Worm (Caenorhabditis elegans) whole organism, L4 larva: ENCODE data around the gene madf-9.

Experiments
- ceh-62 ChIP-seq: sonication (generic microtip); optimal IDR thresholded peaks from 2 replicates; lab custom pipeline; 2017; ENCODE audit warnings: missing biosample characterization, missing genetic modification characterization
- dve-1 ChIP-seq: sonication (generic microtip); optimal IDR thresholded peaks from 2 replicates; lab custom pipeline; 2017; ENCODE audit warnings: antibody characterized with exemption, mild to moderate bottlenecking, missing genetic modification characterization, missing compliant biosample characterization; ENCODE audit not compliant: insufficient read depth
- fkh-10 ChIP-seq: fragments of 150-350 bp; optimal IDR thresholded peaks from 2 replicates; lab custom pipeline; 2014; ENCODE audit warnings: missing biosample characterization, missing genetic modification reagents, missing genetic modification characterization
- fos-1 ChIP-seq: fragments of 150-350 bp; optimal IDR thresholded peaks from 2 replicates; lab custom pipeline; 2014; ENCODE audit warnings: missing biosample characterization, missing genetic modification characterization
- lin-13 ChIP-seq: fragments of 150-350 bp; optimal IDR thresholded peaks from 2 replicates; lab custom pipeline; 2014; ENCODE audit warnings: missing biosample characterization, missing genetic modification reagents, missing genetic modification characterization
- nhr-237 ChIP-seq: sonication (generic microtip); optimal IDR thresholded peaks from 2 replicates; lab custom pipeline; 2017; ENCODE audit warnings: missing biosample characterization, missing genetic modification characterization
- nhr-76 ChIP-seq: fragments of 150-350 bp; optimal IDR thresholded peaks from 2 replicates; lab custom pipeline; 2014; ENCODE audit warnings: missing biosample characterization, missing genetic modification characterization
- pqm-1 ChIP-seq: sonication (generic microtip); optimal IDR thresholded peaks from 2 replicates; lab custom pipeline; 2017; ENCODE audit warnings: missing biosample characterization, missing genetic modification characterization

DNA sequence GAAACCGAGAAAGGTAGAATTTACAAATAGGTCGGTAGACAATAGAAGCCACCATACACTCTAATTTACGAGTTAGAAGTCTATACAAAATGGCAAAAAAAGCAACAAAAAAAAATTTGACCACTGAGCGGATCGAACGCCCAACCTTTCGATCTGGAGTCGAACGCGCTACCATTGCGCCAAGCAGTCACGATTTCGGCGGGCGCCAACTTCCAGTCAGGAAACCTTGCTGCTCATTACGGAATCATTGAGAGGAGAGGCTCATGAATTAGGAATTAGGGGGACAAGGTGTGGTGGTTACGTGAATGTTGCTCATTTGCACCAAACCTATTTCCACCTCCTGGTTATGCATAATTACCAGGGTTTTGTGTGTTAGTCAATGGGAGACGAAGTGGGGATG, 44.9 kb downstream of the madf-9 start:
- TF ChIP-seq lin-13 (GFP tag; lab: Kevin White, UChicago): no peak
- TF ChIP-seq fos-1: no peak
- TF ChIP-seq nhr-237 (tag; lab: Kevin White, UChicago): no peak
- TF ChIP-seq dve-1 (tag; lab: Kevin White, UChicago): no peak
- TF ChIP-seq ceh-62 (tag; lab: Kevin White, UChicago): no peak
- TF ChIP-seq nhr-76 (tag; lab: Kevin White, UChicago): no peak
- TF ChIP-seq fkh-10 (GFP tag; lab: Kevin White, UChicago): no peak
- no peak for TF ChIP-seq pqm-1
